Worm (Caenorhabditis elegans): ENCODE results near the gene F11D5.1.

- TF ChIP-seq cog-1 (tag; optimal IDR thresholded peaks at IDR 0.05) (no peak), ref-1 (GFP tag; conservative IDR thresholded peaks at IDR 0.05) (no peak), klf-2 (GFP tag; conservative IDR thresholded peaks at IDR 0.05) (no peak), med-1 (GFP tag; optimal IDR thresholded peaks at IDR 0.05; ENCODE audit: insufficient read depth) (no peak), flt-1 (GFP tag; IDR thresholded peaks at IDR 0.05) (no peak)
Observed at ce11 chrX:3374642-3375041, 41.7 kb downstream of the F11D5.1 start, which contains the start of gene clc-3.
